Fruit fly (Drosophila melanogaster): ENCODE data around the gene Zdhhc8.

Gene Zdhhc8

DNA sequence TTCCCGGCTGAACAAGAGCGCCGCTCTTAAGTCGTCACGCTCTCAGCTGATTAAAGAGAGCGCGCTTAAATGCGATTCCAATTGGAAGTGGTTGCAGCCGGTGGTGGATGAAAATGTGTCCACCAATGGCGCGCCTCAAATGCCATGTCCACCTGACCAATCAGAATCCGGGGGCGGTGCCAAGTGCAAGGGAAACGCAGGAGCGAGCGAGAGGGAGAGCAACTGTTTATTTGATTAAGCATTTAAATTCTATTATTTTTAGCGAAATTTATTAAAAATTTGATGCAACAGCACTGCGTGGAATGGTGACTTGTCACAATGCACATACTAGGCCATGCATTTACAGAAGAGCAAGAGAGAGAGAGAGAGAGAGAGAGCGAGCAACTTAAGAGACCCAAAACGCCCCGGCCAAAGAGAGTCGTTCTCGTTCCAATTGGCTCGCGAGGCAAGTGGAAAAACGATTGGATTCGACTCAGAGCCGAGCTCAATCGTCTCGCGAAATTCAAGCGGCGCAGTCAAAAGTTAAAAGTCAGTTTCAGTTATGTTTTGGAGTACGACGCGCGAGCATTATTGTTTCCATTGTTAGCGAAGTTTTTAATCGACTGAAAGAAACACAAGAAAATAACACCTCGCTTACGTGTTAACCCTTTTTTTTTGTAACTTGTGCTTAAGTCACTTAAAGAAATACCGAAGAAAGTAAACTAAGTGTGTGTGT, 71.8 kb downstream of the Zdhhc8 start, which contains the start of gene lz (continued):
- TF ChIP-seq Hr38 (GFP tag; optimal IDR thresholded peaks at IDR 0.05) (no peak), CG8632 (GFP tag; optimal IDR thresholded peaks at IDR 0.05) (no peak), Sox14 (GFP tag; optimal IDR thresholded peaks at IDR 0.05) (no peak), spab (GFP tag; optimal IDR thresholded peaks at IDR 0.05) (no peak), Met (GFP tag; optimal IDR thresholded peaks at IDR 0.05) (no peak), CG15336 (GFP tag; IDR thresholded peaks at IDR 0.05) (peak; percentile 35; the same call in 1 of the 2 replicates), esn (GFP tag; optimal IDR thresholded peaks at IDR 0.05) (no peak), net (GFP tag; optimal IDR thresholded peaks at IDR 0.05) (no peak), CG3032 (tag; optimal IDR thresholded peaks at IDR 0.05) (no peak), CG10669 (GFP tag; optimal IDR thresholded peaks at IDR 0.05) (no peak), CG11762 (GFP tag; optimal IDR thresholded peaks at IDR 0.05; ENCODE audit: insufficient read depth) (no peak)

DNA sequence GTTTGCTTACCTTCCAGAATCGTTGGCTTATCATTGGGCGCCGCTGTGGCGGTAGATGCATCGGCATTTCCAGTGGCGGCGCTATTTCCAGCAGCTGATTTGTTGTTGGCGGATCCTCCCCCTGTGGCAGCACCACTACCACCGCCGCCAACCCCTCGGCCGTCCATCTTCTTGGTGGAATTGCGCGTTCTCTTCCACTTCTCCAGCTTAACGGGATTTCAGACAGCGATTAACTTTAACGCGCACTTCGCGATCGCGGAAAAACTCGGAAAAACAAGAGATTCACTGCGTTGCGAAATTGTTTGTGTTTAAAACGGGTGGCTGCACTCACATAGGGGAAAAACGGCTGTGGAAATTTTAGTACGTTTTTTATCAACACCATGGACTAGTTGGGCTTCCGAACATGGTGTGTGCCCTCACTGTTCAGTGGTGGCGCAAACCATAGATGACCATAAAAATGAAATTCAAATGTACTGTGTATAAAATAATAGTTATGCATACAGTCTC, 73.2 kb downstream of the Zdhhc8 start, which contains the start of gene c11.1:
c11.1 (minus strand) TSS at position 335 of the 507 bp plus-strand sequence.
- TF ChIP-seq CG16779 (tag; optimal IDR thresholded peaks at IDR 0.05) (no peak), esn (GFP tag; optimal IDR thresholded peaks at IDR 0.05) (peak; percentile 22), CG10631 (GFP tag; optimal IDR thresholded peaks at IDR 0.05) (no peak), spab (GFP tag; optimal IDR thresholded peaks at IDR 0.05) (no peak), CG8119 (GFP tag; IDR thresholded peaks at IDR 0.05) (0 out of 3 replicates have a peak, but pooled peaks have one; percentile 17), fd85E (GFP tag; optimal IDR thresholded peaks at IDR 0.05) (no peak), CG6808 (GFP tag; optimal IDR thresholded peaks at IDR 0.05) (peak; percentile 64), CG15336 (GFP tag; IDR thresholded peaks at IDR 0.05) (0 out of 2 replicates have a peak, but pooled peaks have one; percentile 33), Eip78C (GFP tag) (peak; percentile 29), Sox14 (GFP tag; optimal IDR thresholded peaks at IDR 0.05) (peak; percentile 37), CG9139 (GFP tag; optimal IDR thresholded peaks at IDR 0.05) (no peak)

DNA sequence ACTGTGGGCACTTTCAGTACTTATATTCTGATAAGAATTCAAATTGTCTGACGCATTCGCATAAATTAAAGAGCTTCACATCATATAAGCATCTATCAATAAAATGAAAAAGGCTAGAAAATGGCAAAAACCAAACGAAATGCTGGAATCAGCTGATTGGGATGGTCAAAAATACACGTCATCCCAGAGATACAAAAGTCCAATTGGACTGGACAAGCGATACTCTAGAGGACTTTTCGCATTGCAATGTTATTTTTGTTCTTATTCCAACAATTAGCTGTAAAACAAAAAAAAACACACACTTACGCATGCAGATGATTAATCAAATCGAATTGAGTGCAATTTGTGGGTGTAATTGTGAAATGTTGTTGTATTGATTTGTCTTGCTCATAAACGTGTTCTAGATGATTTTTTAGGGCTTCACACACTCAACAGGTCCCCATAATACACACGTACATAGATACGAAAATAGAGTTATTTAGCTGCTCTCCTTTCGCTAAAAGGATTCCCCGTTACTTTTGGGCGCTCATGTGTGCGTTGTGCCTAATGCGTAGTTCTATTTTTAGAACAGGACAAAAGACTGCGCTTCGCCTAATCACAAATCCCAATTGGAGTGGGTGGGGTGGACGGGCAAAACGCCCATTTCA, 73.9 kb downstream of the Zdhhc8 start:
- TF ChIP-seq fd85E (GFP tag; optimal IDR thresholded peaks at IDR 0.05) (no peak), svp (GFP tag) (no peak), pdm3 (GFP tag; optimal IDR thresholded peaks at IDR 0.05) (no peak), Eip75B (GFP tag; optimal IDR thresholded peaks at IDR 0.05) (no peak), CG32006 (GFP tag; optimal IDR thresholded peaks at IDR 0.05) (no peak), Smox (GFP tag; optimal IDR thresholded peaks at IDR 0.05) (no peak), CG34406 (GFP tag; optimal IDR thresholded peaks at IDR 0.05) (no peak), CG8119 (GFP tag; IDR thresholded peaks at IDR 0.05) (no peak), Lpt (GFP tag; optimal IDR thresholded peaks at IDR 0.05) (no peak), CG15336 (GFP tag; IDR thresholded peaks at IDR 0.05) (no peak), Eip93F (GFP tag; optimal IDR thresholded peaks at IDR 0.05) (no peak), Met (GFP tag; optimal IDR thresholded peaks at IDR 0.05) (no peak), salr (GFP tag; optimal IDR thresholded peaks at IDR 0.05) (no peak), Gug (GFP tag; IDR thresholded peaks at IDR 0.05) (no peak), Ets21C (GFP tag; optimal IDR thresholded peaks at IDR 0.05) (no peak)

Data from whole organism, prepupa.